Worm (Caenorhabditis elegans) whole organism, late embryonic: ENCODE measurements around the gene Y17D7B.3.
A peak's percentile ranks its signal among the peaks of the same experiment; 100 is the strongest.

ENCODE experiments used
- C38D4.7 ChIP-seq: fragments of 200-800 bp; sonication (Bioruptor generic); optimal IDR thresholded peaks from 2 replicates; lab custom pipeline; 2018; ENCODE audit warnings: mild to moderate bottlenecking, missing genetic modification characterization, moderate library complexity, missing compliant biosample characterization
- F13H6.1 ChIP-seq: sonication (generic microtip); optimal IDR thresholded peaks from 2 replicates; lab custom pipeline; 2016; ENCODE audit warnings: missing genetic modification characterization, missing compliant biosample characterization
- K02D7.2 ChIP-seq: sonication (generic microtip); optimal IDR thresholded peaks from 2 replicates; lab custom pipeline; 2017; ENCODE audit warnings: mild to moderate bottlenecking, missing genetic modification characterization, missing compliant biosample characterization
- T23F11.4 ChIP-seq: fragments of 200-800 bp; sonication (Bioruptor generic); optimal IDR thresholded peaks from 2 replicates; lab custom pipeline; 2018; ENCODE audit warnings: mild to moderate bottlenecking, missing genetic modification characterization, missing compliant biosample characterization
- Y22D7AL.16 ChIP-seq: sonication (generic microtip); optimal IDR thresholded peaks from 2 replicates; lab custom pipeline; 2016; ENCODE audit warnings: missing genetic modification characterization, missing compliant biosample characterization
- ceh-14 ChIP-seq: sonication (generic microtip); optimal IDR thresholded peaks from 2 replicates; lab custom pipeline; 2016; ENCODE audit warnings: missing genotype, missing genetic modification characterization, missing compliant biosample characterization
- ceh-18 ChIP-seq: sonication (generic microtip); optimal IDR thresholded peaks from 2 replicates; lab custom pipeline; 2016; ENCODE audit warnings: missing genetic modification characterization, missing compliant biosample characterization
- ceh-2 ChIP-seq: sonication (generic microtip); optimal IDR thresholded peaks from 2 replicates; lab custom pipeline; 2016; ENCODE audit warnings: missing genotype, missing genetic modification characterization, missing compliant biosample characterization
- ceh-22 ChIP-seq: sonication (generic microtip); optimal IDR thresholded peaks from 2 replicates; lab custom pipeline; 2017; ENCODE audit warnings: missing biosample characterization, missing genetic modification characterization
- ceh-24 ChIP-seq: sonication (generic microtip); optimal IDR thresholded peaks from 2 replicates; lab custom pipeline; 2016; ENCODE audit warnings: mild to moderate bottlenecking, missing genetic modification characterization, missing compliant biosample characterization
- ceh-31 ChIP-seq: sonication (generic microtip); optimal IDR thresholded peaks from 2 replicates; lab custom pipeline; 2016; ENCODE audit warnings: missing genetic modification characterization, missing compliant biosample characterization
- ceh-48 ChIP-seq: sonication (generic microtip); optimal IDR thresholded peaks from 2 replicates; lab custom pipeline; 2016; ENCODE audit warnings: missing genetic modification characterization, inconsistent platforms, missing compliant biosample characterization
- ceh-9 ChIP-seq: sonication (generic microtip); optimal IDR thresholded peaks from 2 replicates; lab custom pipeline; 2016; ENCODE audit warnings: mild to moderate bottlenecking, missing genetic modification characterization, inconsistent platforms, missing compliant biosample characterization
- elt-2 ChIP-seq: sonication (generic microtip); optimal IDR thresholded peaks from 2 replicates; lab custom pipeline; 2016; ENCODE audit warnings: missing genetic modification reagents, missing genetic modification characterization, missing compliant biosample characterization
- elt-4 ChIP-seq: sonication (generic microtip); optimal IDR thresholded peaks from 2 replicates; lab custom pipeline; 2016; ENCODE audit warnings: missing genetic modification characterization, missing compliant biosample characterization
- ets-4 ChIP-seq: sonication (generic microtip); optimal IDR thresholded peaks from 2 replicates; lab custom pipeline; 2016; ENCODE audit warnings: missing genetic modification characterization, missing compliant biosample characterization
- fax-1 ChIP-seq: sonication (generic microtip); optimal IDR thresholded peaks from 2 replicates; lab custom pipeline; 2016; ENCODE audit warnings: missing genotype, missing genetic modification characterization, missing compliant biosample characterization
- fkh-10 ChIP-seq: fragments of 150-350 bp; optimal IDR thresholded peaks from 2 replicates; lab custom pipeline; 2014; ENCODE audit warnings: missing biosample characterization, missing genetic modification reagents, missing genetic modification characterization
- fkh-6 ChIP-seq: sonication (generic microtip); optimal IDR thresholded peaks from 2 replicates; lab custom pipeline; 2016; ENCODE audit warnings: missing genetic modification characterization, missing compliant biosample characterization
- gmeb-2 ChIP-seq: sonication (generic microtip); optimal IDR thresholded peaks from 2 replicates; lab custom pipeline; 2016; ENCODE audit warnings: missing genetic modification characterization, inconsistent platforms, missing compliant biosample characterization
- hlh-6 ChIP-seq: sonication (generic microtip); optimal IDR thresholded peaks from 2 replicates; lab custom pipeline; 2016; ENCODE audit warnings: missing genotype, missing genetic modification characterization, missing compliant biosample characterization
- hlh-8 ChIP-seq: sonication (generic microtip); optimal IDR thresholded peaks from 2 replicates; lab custom pipeline; 2016; ENCODE audit warnings: missing genotype, missing genetic modification characterization, missing compliant biosample characterization
- lim-6 ChIP-seq: sonication (generic microtip); optimal IDR thresholded peaks from 2 replicates; lab custom pipeline; 2016; ENCODE audit warnings: missing genetic modification characterization, missing compliant biosample characterization
- mec-3 ChIP-seq: sonication (generic microtip); optimal IDR thresholded peaks from 2 replicates; lab custom pipeline; 2016; ENCODE audit warnings: borderline replicate concordance, missing genetic modification characterization, missing compliant biosample characterization
- nfya-1 ChIP-seq: sonication (generic microtip); optimal IDR thresholded peaks from 2 replicates; lab custom pipeline; 2017; ENCODE audit warnings: missing genetic modification characterization, mild to moderate bottlenecking, missing compliant biosample characterization, antibody characterized with exemption, moderate library complexity
- nhr-11 ChIP-seq: fragments of 150-350 bp; optimal IDR thresholded peaks from 2 replicates; lab custom pipeline; 2014; ENCODE audit warnings: missing biosample characterization, missing genetic modification characterization
- npax-4 ChIP-seq: sonication (generic microtip); optimal IDR thresholded peaks from 2 replicates; lab custom pipeline; 2016; ENCODE audit warnings: missing genetic modification characterization, missing compliant biosample characterization
- pag-3 ChIP-seq: sonication (generic microtip); optimal IDR thresholded peaks from 2 replicates; lab custom pipeline; 2016; ENCODE audit warnings: missing compliant biosample characterization, missing genetic modification characterization, borderline replicate concordance
- pax-1 ChIP-seq: fragments of 150-350 bp; optimal IDR thresholded peaks from 2 replicates; lab custom pipeline; 2014; ENCODE audit warnings: missing biosample characterization, missing genetic modification characterization
- pha-2 ChIP-seq: sonication (generic microtip); optimal IDR thresholded peaks from 2 replicates; lab custom pipeline; 2017; ENCODE audit warnings: mild to moderate bottlenecking, missing genetic modification characterization, missing compliant biosample characterization
- pha-4 ChIP-seq: fragments of 150-350 bp; optimal IDR thresholded peaks from 2 replicates; lab custom pipeline; 2018; ENCODE audit warnings: missing biosample characterization, missing genetic modification reagents, missing genetic modification characterization
- pqm-1 ChIP-seq: sonication (generic microtip); optimal IDR thresholded peaks from 2 replicates; lab custom pipeline; 2016; ENCODE audit warnings: missing genetic modification characterization, missing compliant biosample characterization
- ref-2 ChIP-seq: sonication (generic microtip); optimal IDR thresholded peaks from 2 replicates; lab custom pipeline; 2016; ENCODE audit warnings: missing genetic modification characterization, missing compliant biosample characterization
- rnt-1 ChIP-seq: sonication (generic microtip); optimal IDR thresholded peaks from 2 replicates; lab custom pipeline; 2016; ENCODE audit warnings: missing genetic modification characterization, missing compliant biosample characterization
- tbx-2 ChIP-seq: sonication (generic microtip); optimal IDR thresholded peaks from 2 replicates; lab custom pipeline; 2016; ENCODE audit warnings: missing genetic modification characterization, missing compliant biosample characterization
- ttx-3 ChIP-seq: sonication (generic microtip); optimal IDR thresholded peaks from 2 replicates; lab custom pipeline; 2016; ENCODE audit warnings: missing genetic modification reagents, missing genetic modification characterization, missing compliant biosample characterization
- unc-3 ChIP-seq, 2 experiments: fragments of 200-800 bp in 1 of 2; sonication (Bioruptor generic) in 1 of 2; sonication (generic microtip) in 1 of 2; conservative IDR thresholded peaks in 1 of 2; optimal IDR thresholded peaks in 1 of 2; 2 replicates each; pipeline versions ENCODE4 v1.3.6 to Lab custom; 2016 to 2022; ENCODE audit warnings: missing compliant biosample characterization in 2 of 2, missing genetic modification characterization in 2 of 2, missing genetic modification reagents in 1 of 2
- unc-42 ChIP-seq: sonication (generic microtip); optimal IDR thresholded peaks from 2 replicates; lab custom pipeline; 2016; ENCODE audit warnings: missing genotype, missing genetic modification characterization, missing compliant biosample characterization
- unc-55 ChIP-seq: sonication (generic microtip); optimal IDR thresholded peaks from 2 replicates; lab custom pipeline; 2017; ENCODE audit warnings: missing biosample characterization, missing genetic modification reagents, missing genetic modification characterization
- unc-86 ChIP-seq: sonication (generic microtip); optimal IDR thresholded peaks from 2 replicates; lab custom pipeline; 2016; ENCODE audit warnings: missing genetic modification characterization, missing compliant biosample characterization
- zip-5 ChIP-seq: sonication (generic microtip); optimal IDR thresholded peaks from 2 replicates; lab custom pipeline; 2016; ENCODE audit warnings: missing genetic modification characterization, missing compliant biosample characterization

The Y17D7B.3 gene

ce11 chrV:18811360-18811759 is 24.8 kb upstream of the Y17D7B.3 start, which contains the start of gene C54E10.7:
C54E10.7 (plus strand) TSS chrV:18811660.
- TF ChIP-seq ceh-18 = no peak
- no peak for TF ChIP-seq ets-4 (tag; lab: Kevin White, UChicago)
- TF ChIP-seq C38D4.7 (GFP tag; lab: Kevin White, UChicago) = no peak
- no peak for TF ChIP-seq fax-1 (tag; lab: Kevin White, UChicago)
- no peak for TF ChIP-seq unc-3 (GFP tag; conservative IDR thresholded peaks at IDR 0.05; lab: Robert Waterston, UW)
- TF ChIP-seq unc-3 (tag; optimal IDR thresholded peaks at IDR 0.05; lab: Kevin White, UChicago) = no peak
- TF ChIP-seq pqm-1 (tag; lab: Kevin White, UChicago) = no peak
- TF ChIP-seq Y22D7AL.16 (tag; lab: Kevin White, UChicago) = no peak
- TF ChIP-seq nfya-1 (tag; lab: Kevin White, UChicago) = no peak
- no peak for TF ChIP-seq zip-5 (tag; lab: Kevin White, UChicago)
- TF ChIP-seq mec-3 (tag; lab: Kevin White, UChicago) = no peak
- no peak for TF ChIP-seq pax-1
- no peak for TF ChIP-seq ttx-3 (tag; lab: Kevin White, UChicago)
- TF ChIP-seq fkh-6 (tag; lab: Kevin White, UChicago) = no peak
- no peak for TF ChIP-seq lim-6 (tag; lab: Kevin White, UChicago)
- no peak for TF ChIP-seq unc-42 (tag; lab: Kevin White, UChicago)
- no peak for TF ChIP-seq unc-55 (GFP tag; lab: Kevin White, UChicago)
- TF ChIP-seq tbx-2 = no peak
- no peak for TF ChIP-seq ref-2

ce11 chrV:18810705-18811104 is 24.1 kb upstream of the Y17D7B.3 start, which contains the start of gene C54E10.3:
C54E10.3 (plus strand) TSS chrV:18811005.
- TF ChIP-seq fkh-6 (tag; lab: Kevin White, UChicago) = no peak
- TF ChIP-seq pha-2 (tag; lab: Kevin White, UChicago) = no peak
- TF ChIP-seq ceh-22 = no peak
- no peak for TF ChIP-seq gmeb-2 (tag; lab: Kevin White, UChicago)
- no peak for TF ChIP-seq unc-86
- no peak for TF ChIP-seq T23F11.4 (GFP tag; lab: Kevin White, UChicago)
- no peak for TF ChIP-seq ceh-9
- TF ChIP-seq lim-6 (tag; lab: Kevin White, UChicago) = no peak
- no peak for TF ChIP-seq npax-4 (tag; lab: Kevin White, UChicago)
- no peak for TF ChIP-seq ceh-24 (tag; lab: Kevin White, UChicago)
- no peak for TF ChIP-seq K02D7.2 (tag; lab: Kevin White, UChicago)
- no peak for TF ChIP-seq pha-4 (tag; lab: Kevin White, UChicago)
- no peak for TF ChIP-seq hlh-6
- no peak for TF ChIP-seq elt-4 (tag; lab: Kevin White, UChicago)
- no peak for TF ChIP-seq nhr-11 (tag; lab: Kevin White, UChicago)
- TF ChIP-seq elt-2 = no peak
- TF ChIP-seq ceh-2 (tag; lab: Kevin White, UChicago) = no peak
- no peak for TF ChIP-seq F13H6.1 (tag; lab: Kevin White, UChicago)

- TF ChIP-seq ceh-31 (peak; percentile 66), ceh-18 (peak; percentile 28), unc-3 (GFP tag; conservative IDR thresholded peaks at IDR 0.05; lab: Robert Waterston, UW) (no peak), unc-3 (tag; optimal IDR thresholded peaks at IDR 0.05; lab: Kevin White, UChicago) (no peak), T23F11.4 (GFP tag; lab: Kevin White, UChicago) (no peak), pag-3 (no peak), ceh-14 (peak; percentile 28), pha-2 (tag; lab: Kevin White, UChicago) (no peak), ceh-48 (tag; lab: Kevin White, UChicago) (peak; percentile 72), elt-4 (tag; lab: Kevin White, UChicago) (no peak), nfya-1 (tag; lab: Kevin White, UChicago) (peak; percentile 35), hlh-8 (tag; lab: Kevin White, UChicago) (peak; percentile 28), unc-42 (tag; lab: Kevin White, UChicago) (peak; percentile 96), tbx-2 (peak; percentile 29), F13H6.1 (tag; lab: Kevin White, UChicago) (no peak), rnt-1 (tag; lab: Kevin White, UChicago) (peak; percentile 37), fkh-10 (GFP tag; lab: Kevin White, UChicago) (no peak)
- TF ChIP-seq, all 69 proteins: peak for 9
Measured at ce11 chrV:18808621-18809020, 22.0 kb upstream of the Y17D7B.3 start, which contains the start of gene C54E10.6. C54E10.6 (minus strand) TSS chrV:18808729.
